Fruit fly (Drosophila melanogaster): ENCODE measurements around the gene LpR2.

DNA sequence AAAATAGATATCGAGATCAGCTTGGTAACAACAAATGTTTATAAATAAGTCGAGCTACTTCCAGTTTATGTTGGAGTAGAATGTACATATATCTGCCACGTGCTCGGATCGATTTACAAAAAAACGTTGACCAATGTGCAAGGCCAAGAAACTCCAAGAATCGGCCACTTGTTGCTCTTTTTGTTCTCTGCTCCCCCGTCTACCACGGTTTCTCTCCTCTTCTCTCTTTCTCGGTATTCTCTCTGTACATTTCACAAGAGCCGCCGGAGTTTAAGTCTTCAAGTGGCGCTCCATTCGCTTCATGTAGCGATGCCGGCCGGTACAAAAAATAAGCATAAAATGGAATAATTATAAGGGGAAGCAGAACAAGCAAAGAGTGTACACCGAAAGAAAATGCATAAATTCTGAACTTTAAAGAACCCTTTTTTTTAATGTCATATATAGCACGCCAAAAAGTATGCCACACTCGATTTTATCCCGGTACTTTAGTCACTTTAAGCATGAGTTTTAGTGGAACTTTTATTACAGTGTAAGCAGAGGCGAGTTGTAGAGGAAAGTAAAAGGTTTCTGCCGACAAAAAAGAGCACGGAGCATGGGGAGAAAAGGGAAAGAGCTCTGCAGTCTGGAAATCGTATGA is 2.4 kb downstream of the LpR2 start:
- TF ChIP-seq tai (GFP tag; optimal IDR thresholded peaks at IDR 0.05) (peak; percentile 96), br (GFP tag; optimal IDR thresholded peaks at IDR 0.05) (peak; percentile 99), Dfd (GFP tag; optimal IDR thresholded peaks at IDR 0.05) (peak; percentile 48), psq (GFP tag; optimal IDR thresholded peaks at IDR 0.05) (peak; percentile 99), sv (GFP tag; optimal IDR thresholded peaks at IDR 0.05) (peak; percentile 87), Rel (GFP tag; optimal IDR thresholded peaks at IDR 0.05) (peak; percentile 91), Rel (tag; optimal IDR thresholded peaks at IDR 0.05) (peak; percentile 88), woc (GFP tag; optimal IDR thresholded peaks at IDR 0.05) (peak; percentile 98), lola (GFP tag; optimal IDR thresholded peaks at IDR 0.05) (no peak), usp (GFP tag; optimal IDR thresholded peaks at IDR 0.05) (no peak), ey (GFP tag; optimal IDR thresholded peaks at IDR 0.05) (peak; percentile 99), CG9705 (GFP tag; optimal IDR thresholded peaks at IDR 0.05) (peak; percentile 97), jim (GFP tag; optimal IDR thresholded peaks at IDR 0.05) (no peak), Dif (GFP tag; optimal IDR thresholded peaks at IDR 0.05; ENCODE audit: partially characterized antibody) (peak; percentile 71), Hnf4 (GFP tag; optimal IDR thresholded peaks at IDR 0.05) (peak; percentile 98)
